Worm (Caenorhabditis elegans): ENCODE results near the gene C17B7.4.

- TF ChIP-seq mep-1 (tag; optimal IDR thresholded peaks at IDR 0.05) (no peak), unc-39 (tag; optimal IDR thresholded peaks at IDR 0.05) (no peak), elt-3 (tag; optimal IDR thresholded peaks at IDR 0.05) (no peak), unc-120 (tag; optimal IDR thresholded peaks at IDR 0.05; ENCODE audit: poor library complexity, severe bottlenecking) (no peak), unc-62 (GFP tag; optimal IDR thresholded peaks at IDR 0.05) (no peak), nhr-237 (tag; optimal IDR thresholded peaks at IDR 0.05) (no peak), elt-1 (tag; optimal IDR thresholded peaks at IDR 0.05; ENCODE audit: borderline replicate concordance, insufficient read depth) (no peak), nhr-12 (tag; optimal IDR thresholded peaks at IDR 0.05) (no peak), cnd-1 (tag; optimal IDR thresholded peaks at IDR 0.05) (no peak)
Observed at ce11 chrV:3388299-3388698, 49.2 kb downstream of the C17B7.4 start.
